Fruit fly (Drosophila melanogaster) whole organism, embryonic: Measurements from ENCODE around the gene CG16984.

ENCODE experiments used
- ATbp ChIP-seq: fragments of 200-800 bp; sonication (Bioruptor generic); optimal IDR thresholded peaks from 2 replicates; lab custom pipeline; 2017; ENCODE audit warnings: missing biosample characterization, mild to moderate bottlenecking, missing genetic modification characterization, missing genetic modification reagents
- Atf-2 ChIP-seq: fragments of 200-800 bp; sonication (Bioruptor generic); optimal IDR thresholded peaks from 2 replicates; lab custom pipeline; 2016; ENCODE audit warnings: missing biosample characterization, missing genetic modification characterization
- Bteb2 ChIP-seq: fragments of 200-800 bp; sonication (Bioruptor generic); optimal IDR thresholded peaks from 2 replicates; lab custom pipeline; 2016; ENCODE audit warnings: missing biosample characterization, missing genetic modification characterization
- C15 ChIP-seq: fragments of 200-800 bp; sonication (Bioruptor generic); IDR thresholded peaks from 3 replicates; pipeline ENCODE4 v1.3.6; 2022; ENCODE audit warnings: missing biosample characterization, missing genetic modification characterization
- CG10209 ChIP-seq: fragments of 200-800 bp; sonication (Bioruptor generic); optimal IDR thresholded peaks from 3 replicates; lab custom pipeline; 2017; ENCODE audit warnings: missing biosample characterization, mild to moderate bottlenecking, missing genetic modification characterization, missing genetic modification reagents
- CG10462 ChIP-seq: fragments of 200-800 bp; sonication (Bioruptor generic); optimal IDR thresholded peaks from 2 replicates; lab custom pipeline; 2016; ENCODE audit warnings: missing biosample characterization, missing genetic modification characterization
- CG12299 ChIP-seq: fragments of 200-800 bp; sonication (Bioruptor generic); optimal IDR thresholded peaks from 2 replicates; lab custom pipeline; 2018; ENCODE audit warnings: missing biosample characterization, mild to moderate bottlenecking, missing genetic modification characterization
- CG13894 ChIP-seq: fragments of 200-800 bp; sonication (Bioruptor generic); optimal IDR thresholded peaks from 3 replicates; lab custom pipeline; 2018; ENCODE audit warnings: missing biosample characterization, mild to moderate bottlenecking, missing genetic modification characterization, moderate library complexity
- CG16779 ChIP-seq: fragments of 200-800 bp; sonication (Bioruptor generic); IDR thresholded peaks from 2 replicates; pipeline ENCODE4 v1.3.6; 2022; ENCODE audit warnings: missing biosample characterization, missing genetic modification characterization
- CG1792 ChIP-seq: fragments of 200-800 bp; sonication (Bioruptor generic); optimal IDR thresholded peaks from 2 replicates; lab custom pipeline; 2016; ENCODE audit warnings: missing biosample characterization, missing genetic modification characterization
- CG18011 ChIP-seq: fragments of 200-800 bp; sonication (Bioruptor generic); optimal IDR thresholded peaks from 2 replicates; lab custom pipeline; 2017; ENCODE audit warnings: missing biosample characterization, missing genetic modification characterization, mild to moderate bottlenecking, moderate library complexity, missing genotype
- CG2120 ChIP-seq: fragments of 200-800 bp; sonication (Bioruptor generic); optimal IDR thresholded peaks from 3 replicates; lab custom pipeline; 2016; ENCODE audit warnings: missing biosample characterization, missing genetic modification characterization
- CG2202 ChIP-seq: fragments of 200-800 bp; sonication (Bioruptor generic); optimal IDR thresholded peaks from 2 replicates; lab custom pipeline; 2018; ENCODE audit warnings: missing biosample characterization, mild to moderate bottlenecking, missing genetic modification characterization
- CG3065 ChIP-seq: fragments of 200-800 bp; sonication (Bioruptor generic); optimal IDR thresholded peaks from 2 replicates; lab custom pipeline; 2016; ENCODE audit warnings: missing biosample characterization, missing genetic modification characterization
- CG32532 ChIP-seq: fragments of 200-800 bp; sonication (Bioruptor generic); IDR thresholded peaks from 2 replicates; pipeline ENCODE4 v1.3.6; 2022; ENCODE audit warnings: missing biosample characterization, missing genetic modification characterization
- CG4404 ChIP-seq: fragments of 200-800 bp; sonication (Bioruptor generic); IDR thresholded peaks from 2 replicates; pipeline ENCODE4 v1.3.6; 2022; ENCODE audit warnings: missing biosample characterization, missing genetic modification characterization
- CG4730 ChIP-seq: fragments of 200-800 bp; sonication (Bioruptor generic); IDR thresholded peaks from 2 replicates; pipeline ENCODE4 v1.3.6; 2022; ENCODE audit warnings: missing biosample characterization, missing genetic modification characterization
- CG5180 ChIP-seq: fragments of 200-800 bp; sonication (Bioruptor generic); optimal IDR thresholded peaks from 3 replicates; lab custom pipeline; 2017; ENCODE audit warnings: missing biosample characterization, missing genetic modification characterization, mild to moderate bottlenecking, moderate library complexity, missing genetic modification reagents
- CG6683 ChIP-seq: fragments of 200-800 bp; sonication (Bioruptor generic); optimal IDR thresholded peaks from 2 replicates; lab custom pipeline; 2017; ENCODE audit warnings: missing biosample characterization, mild to moderate bottlenecking, missing genetic modification characterization, missing genetic modification reagents
- CG6791 ChIP-seq: fragments of 200-800 bp; sonication (Bioruptor generic); IDR thresholded peaks from 3 replicates; pipeline ENCODE4 v1.3.6; 2022; ENCODE audit warnings: missing biosample characterization, missing genetic modification characterization; ENCODE audit not compliant: partially characterized antibody
- CG7357 ChIP-seq: fragments of 200-800 bp; sonication (Bioruptor generic); IDR thresholded peaks from 3 replicates; pipeline ENCODE4 v1.3.6; 2022; ENCODE audit warnings: missing biosample characterization, missing genetic modification characterization
- CG9817 ChIP-seq: fragments of 200-800 bp; sonication (Bioruptor generic); optimal IDR thresholded peaks from 2 replicates; lab custom pipeline; 2018; ENCODE audit warnings: missing biosample characterization, mild to moderate bottlenecking, missing genetic modification characterization, moderate library complexity
- CHES-1-like ChIP-seq: fragments of 200-800 bp; sonication (Bioruptor generic); optimal IDR thresholded peaks from 2 replicates; lab custom pipeline; 2016; ENCODE audit warnings: missing biosample characterization, missing genetic modification characterization
- CkIIα-i1 ChIP-seq: fragments of 200-800 bp; sonication (Bioruptor generic); IDR thresholded peaks from 2 replicates; pipeline ENCODE4 v1.3.6; 2022; ENCODE audit warnings: missing biosample characterization, missing genetic modification characterization
- Dek ChIP-seq: fragments of 200-800 bp; sonication (Bioruptor generic); optimal IDR thresholded peaks from 3 replicates; lab custom pipeline; 2019; ENCODE audit warnings: missing biosample characterization, mild to moderate bottlenecking, missing genetic modification characterization, moderate library complexity
- Elba2 ChIP-seq: fragments of 200-800 bp; sonication (Bioruptor generic); optimal IDR thresholded peaks from 3 replicates; lab custom pipeline; 2016; ENCODE audit warnings: missing biosample characterization, missing genetic modification characterization
- Fer2 ChIP-seq: fragments of 200-800 bp; sonication (Bioruptor generic); optimal IDR thresholded peaks from 2 replicates; lab custom pipeline; 2018; ENCODE audit warnings: missing biosample characterization, mild to moderate bottlenecking, missing genetic modification characterization, moderate library complexity
- HHEX ChIP-seq: fragments of 200-800 bp; sonication (Bioruptor generic); optimal IDR thresholded peaks from 3 replicates; lab custom pipeline; 2017; ENCODE audit warnings: missing biosample characterization, mild to moderate bottlenecking, missing genetic modification characterization, missing genetic modification reagents
- HmgD ChIP-seq: fragments of 200-800 bp; sonication (Bioruptor generic); optimal IDR thresholded peaks from 3 replicates; lab custom pipeline; 2016; ENCODE audit warnings: missing biosample characterization, missing genetic modification characterization
- Jarid2 ChIP-seq: fragments of 200-800 bp; sonication (Bioruptor generic); optimal IDR thresholded peaks from 3 replicates; lab custom pipeline; 2017; ENCODE audit warnings: mild to moderate bottlenecking, missing biosample characterization, missing genetic modification reagents, missing genetic modification characterization
- MTF-1 ChIP-seq: fragments of 200-800 bp; sonication (Bioruptor generic); optimal IDR thresholded peaks from 2 replicates; lab custom pipeline; 2018; ENCODE audit warnings: missing biosample characterization, mild to moderate bottlenecking, missing genetic modification characterization, borderline replicate concordance
- Myb ChIP-seq: fragments of 200-800 bp; sonication (Bioruptor generic); optimal IDR thresholded peaks from 2 replicates; lab custom pipeline; 2016; ENCODE audit warnings: missing biosample characterization, missing genetic modification characterization
- Oaz ChIP-seq: fragments of 200-800 bp; sonication (Bioruptor generic); IDR thresholded peaks from 2 replicates; pipeline ENCODE4 v1.3.6; 2022; ENCODE audit warnings: missing biosample characterization, missing genetic modification characterization
- Poxn ChIP-seq: fragments of 200-800 bp; sonication (Bioruptor generic); IDR thresholded peaks from 2 replicates; pipeline ENCODE4 v1.3.6; 2022; ENCODE audit warnings: missing biosample characterization, missing genetic modification characterization
- Sin3A ChIP-seq: fragments of >200 bp; optimal IDR thresholded peaks from 2 replicates; lab custom pipeline; 2018
- bab2 ChIP-seq: fragments of 200-800 bp; sonication (Bioruptor generic); optimal IDR thresholded peaks from 2 replicates; lab custom pipeline; 2016; ENCODE audit warnings: missing biosample characterization, missing genetic modification characterization
- cas ChIP-seq: fragments of 200-800 bp; sonication (Bioruptor generic); IDR thresholded peaks from 2 replicates; pipeline ENCODE4 v1.3.6; 2022; ENCODE audit warnings: missing biosample characterization, missing genetic modification characterization
- dpn ChIP-seq, 2 experiments: fragments of 200-800 bp; sonication (Bioruptor generic); optimal IDR thresholded peaks; 3 replicates each; lab custom pipeline; 2016; ENCODE audit warnings: missing biosample characterization in 2 of 2, missing genetic modification characterization in 2 of 2
- ems ChIP-seq: fragments of 200-800 bp; sonication (Bioruptor generic); optimal IDR thresholded peaks from 3 replicates; lab custom pipeline; 2016; ENCODE audit warnings: missing biosample characterization, missing genetic modification characterization
- en ChIP-seq: fragments of 200-800 bp; sonication (Bioruptor generic); optimal IDR thresholded peaks from 2 replicates; lab custom pipeline; 2016; ENCODE audit warnings: missing biosample characterization, missing genetic modification characterization
- ewg ChIP-seq: fragments of 200-800 bp; sonication (Bioruptor generic); optimal IDR thresholded peaks from 3 replicates; lab custom pipeline; 2017; ENCODE audit warnings: mild to moderate bottlenecking, missing biosample characterization, missing genetic modification reagents, missing genetic modification characterization
- ham ChIP-seq: fragments of 200-800 bp; sonication (Bioruptor generic); IDR thresholded peaks from 2 replicates; pipeline ENCODE4 v1.3.6; 2022; ENCODE audit warnings: missing biosample characterization, missing genetic modification characterization
- kay ChIP-seq: fragments of 200-800 bp; sonication (Bioruptor generic); optimal IDR thresholded peaks from 2 replicates; lab custom pipeline; 2016; ENCODE audit warnings: missing biosample characterization, missing genetic modification characterization
- kni ChIP-seq: fragments of 200-800 bp; sonication (Bioruptor generic); optimal IDR thresholded peaks from 3 replicates; lab custom pipeline; 2017; ENCODE audit warnings: mild to moderate bottlenecking, missing biosample characterization, missing genetic modification reagents, missing genetic modification characterization
- mld ChIP-seq: fragments of 200-800 bp; sonication (Bioruptor generic); IDR thresholded peaks from 3 replicates; pipeline ENCODE4 v1.3.6; 2022; ENCODE audit warnings: missing biosample characterization, missing genetic modification characterization; ENCODE audit not compliant: partially characterized antibody
- nerfin-2 ChIP-seq: fragments of 200-800 bp; sonication (Bioruptor generic); IDR thresholded peaks from 2 replicates; pipeline ENCODE4 v1.3.6; 2022; ENCODE audit warnings: missing biosample characterization, missing genetic modification characterization; ENCODE audit not compliant: partially characterized antibody
- prd ChIP-seq, 3 experiments: fragments of >200 bp in 2 of 3; fragments of 200-800 bp in 1 of 3; sonication (Bioruptor generic) in 1 of 3; optimal IDR thresholded peaks in 2 of 3; IDR thresholded peaks in 1 of 3; 2 replicates in 2 of 3; 3 replicates in 1 of 3; pipeline versions ENCODE4 v1.3.6 to Lab custom; 2017 to 2022; ENCODE audit warnings: missing biosample characterization in 1 of 3, missing genetic modification characterization in 1 of 3
- sd ChIP-seq: fragments of 200-800 bp; sonication (Bioruptor generic); optimal IDR thresholded peaks from 3 replicates; lab custom pipeline; 2018; ENCODE audit warnings: missing biosample characterization, mild to moderate bottlenecking, missing genetic modification characterization, moderate library complexity
- stwl ChIP-seq: fragments of 200-800 bp; sonication (Bioruptor generic); optimal IDR thresholded peaks from 3 replicates; lab custom pipeline; 2018; ENCODE audit warnings: missing biosample characterization, mild to moderate bottlenecking, missing genetic modification characterization, moderate library complexity
- trh ChIP-seq: fragments of 200-800 bp; sonication (Bioruptor generic); optimal IDR thresholded peaks from 2 replicates; lab custom pipeline; 2016; ENCODE audit warnings: missing biosample characterization, missing genetic modification characterization
- zen2 ChIP-seq: fragments of 200-800 bp; sonication (Bioruptor generic); IDR thresholded peaks from 3 replicates; pipeline ENCODE4 v1.3.6; 2022; ENCODE audit warnings: missing biosample characterization, missing genetic modification characterization; ENCODE audit not compliant: partially characterized antibody

Gene CG16984

DNA sequence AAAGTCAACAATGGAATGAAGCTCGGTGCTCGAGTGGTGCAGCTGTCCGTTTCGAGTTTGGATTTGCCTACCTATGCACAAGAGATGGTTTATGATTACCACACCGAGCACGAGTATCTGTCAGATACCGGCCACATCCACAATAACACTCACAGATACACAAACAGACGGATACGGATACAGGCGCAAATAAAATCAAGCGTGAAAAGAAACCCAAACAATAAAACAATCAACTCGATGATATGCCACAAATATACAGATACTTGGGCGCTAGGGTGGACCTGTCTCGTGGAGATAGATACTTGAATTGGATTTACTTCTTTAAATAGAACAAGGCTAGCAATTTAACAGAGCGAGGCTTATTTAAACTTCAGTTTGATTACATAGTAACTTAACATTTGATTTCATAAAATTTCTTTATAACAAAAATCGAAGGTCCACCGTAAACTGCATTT lies 25.3 kb upstream of the CG16984 start (continued):
- no peak for TF ChIP-seq en (GFP tag; lab: Kevin White, UChicago)
- TF ChIP-seq CG4730 (GFP tag; lab: Robert Waterston, UW), result no peak
- TF ChIP-seq HmgD (GFP tag; lab: Kevin White, UChicago), result no peak
- TF ChIP-seq ATbp (GFP tag; lab: Kevin White, UChicago), result no peak
- no peak for TF ChIP-seq CG12299
- TF ChIP-seq Fer2 (tag; lab: Kevin White, UChicago), result no peak
- TF ChIP-seq CG4404 (GFP tag; lab: Robert Waterston, UW), result no peak
- TF ChIP-seq CG6683 (GFP tag; lab: Kevin White, UChicago), result no peak
- no peak for TF ChIP-seq mld (GFP tag; lab: Robert Waterston, UW)
- TF ChIP-seq Sin3A (lab: Kevin White, UChicago), result no peak
- peak; percentile 13 for TF ChIP-seq CG18011 (GFP tag; lab: Kevin White, UChicago)
- TF ChIP-seq MTF-1 (GFP tag; lab: Kevin White, UChicago), result no peak
- TF ChIP-seq CkIIα-i1 (GFP tag; lab: Robert Waterston, UW), result no peak
- TF ChIP-seq Atf-2 (GFP tag; lab: Kevin White, UChicago), result no peak
- TF ChIP-seq CG2202 (tag; lab: Kevin White, UChicago), result no peak
- no peak for TF ChIP-seq CG9817 (tag; lab: Kevin White, UChicago)
- TF ChIP-seq Elba2, result no peak
- TF ChIP-seq sd (tag; lab: Kevin White, UChicago), result peak; percentile 22
- peak; percentile 19 to 39 for TF ChIP-seq dpn (GFP tag; optimal IDR thresholded peaks at IDR 0.05; lab: Kevin White, UChicago)
- no peak for TF ChIP-seq CHES-1-like (GFP tag; lab: Kevin White, UChicago)
- TF ChIP-seq Myb (GFP tag; lab: Kevin White, UChicago), result no peak
- no peak for TF ChIP-seq CG10462 (GFP tag; lab: Kevin White, UChicago)
- no peak for TF ChIP-seq CG6791 (GFP tag; lab: Robert Waterston, UW)
- no peak for TF ChIP-seq cas
- no peak for TF ChIP-seq zen2
- no peak for TF ChIP-seq ems (GFP tag; lab: Kevin White, UChicago)
- peak; percentile 0 for TF ChIP-seq Dek (tag; lab: Kevin White, UChicago)
- TF ChIP-seq CG2120 (GFP tag; lab: Kevin White, UChicago), result peak; percentile 16
- TF ChIP-seq CG1792 (GFP tag; lab: Kevin White, UChicago), result no peak
- no peak for TF ChIP-seq Poxn (GFP tag; lab: Robert Waterston, UW)
- TF ChIP-seq CG7357, result no peak
- TF ChIP-seq CG32532, result no peak; the same call in 1 of the 2 replicates
- TF ChIP-seq C15 (GFP tag; lab: Robert Waterston, UW), result no peak
- TF ChIP-seq kni (GFP tag; lab: Kevin White, UChicago), result no peak
- TF ChIP-seq HHEX, result peak; percentile 38
- no peak for TF ChIP-seq ewg (GFP tag; lab: Kevin White, UChicago)
- no peak for TF ChIP-seq kay (GFP tag; lab: Kevin White, UChicago)
- no peak for TF ChIP-seq CG3065 (GFP tag; lab: Kevin White, UChicago)
- TF ChIP-seq Jarid2, result no peak
- peak; percentile 42 for TF ChIP-seq CG10209 (GFP tag; lab: Kevin White, UChicago)
- TF ChIP-seq trh (GFP tag; lab: Kevin White, UChicago), result no peak
- no peak for TF ChIP-seq CG16779 (GFP tag; lab: Robert Waterston, UW)
- no peak for TF ChIP-seq CG13894
- no peak for TF ChIP-seq nerfin-2 (GFP tag; lab: Robert Waterston, UW)
- TF ChIP-seq stwl (tag; lab: Kevin White, UChicago), result no peak
- TF ChIP-seq Bteb2, result no peak
- no peak for TF ChIP-seq prd (optimal IDR thresholded peaks at IDR 0.05; lab: Kevin White, UChicago)
- TF ChIP-seq prd (GFP tag; IDR thresholded peaks at IDR 0.05; lab: Robert Waterston, UW), result no peak
- TF ChIP-seq bab2 (GFP tag; lab: Kevin White, UChicago), result no peak
- no peak for TF ChIP-seq CG5180 (GFP tag; lab: Kevin White, UChicago)
- TF ChIP-seq ham (GFP tag; lab: Robert Waterston, UW), result no peak
- TF ChIP-seq Oaz (GFP tag; lab: Robert Waterston, UW), result no peak; the same call in 1 of the 2 replicates
